Fruit fly (Drosophila melanogaster) whole organism, pupa: ENCODE results near the gene fid.

ENCODE experiments used
- CG10348 ChIP-seq: fragments of 200-800 bp; sonication (Bioruptor generic); IDR thresholded peaks from 2 replicates; pipeline ENCODE4 v1.3.6; 2022; ENCODE audit warnings: missing biosample characterization, missing genetic modification characterization
- CG12605 ChIP-seq: fragments of 200-800 bp; sonication (Bioruptor generic); IDR thresholded peaks from 2 replicates; pipeline ENCODE4 v1.3.6; 2022; ENCODE audit warnings: missing biosample characterization, missing genetic modification characterization
- CG13204 ChIP-seq: fragments of 200-800 bp; sonication (Bioruptor generic); optimal IDR thresholded peaks from 2 replicates; lab custom pipeline; 2018; ENCODE audit warnings: missing biosample characterization, mild to moderate bottlenecking, missing genetic modification characterization, moderate library complexity
- CG14655 ChIP-seq: fragments of 200-800 bp; sonication (Bioruptor generic); optimal IDR thresholded peaks from 3 replicates; lab custom pipeline; 2017; ENCODE audit warnings: mild to moderate bottlenecking, missing biosample characterization, missing genetic modification reagents, missing genetic modification characterization
- CG15710 ChIP-seq: fragments of 200-800 bp; sonication (Bioruptor generic); optimal IDR thresholded peaks from 2 replicates; lab custom pipeline; 2018; ENCODE audit warnings: missing biosample characterization, mild to moderate bottlenecking, missing genetic modification characterization, moderate library complexity
- CG17806 ChIP-seq: fragments of 200-800 bp; sonication (Bioruptor generic); optimal IDR thresholded peaks from 2 replicates; lab custom pipeline; 2018; ENCODE audit warnings: missing biosample characterization, mild to moderate bottlenecking, missing genetic modification characterization, moderate library complexity
- CG32121 ChIP-seq: fragments of 200-800 bp; sonication (Bioruptor generic); IDR thresholded peaks from 2 replicates; pipeline ENCODE4 v1.3.6; 2022; ENCODE audit warnings: missing biosample characterization, missing genetic modification characterization
- CG34367 ChIP-seq: fragments of 200-800 bp; sonication (Bioruptor generic); optimal IDR thresholded peaks from 2 replicates; lab custom pipeline; 2018; ENCODE audit warnings: missing biosample characterization, mild to moderate bottlenecking, missing genetic modification characterization
- CG4496 ChIP-seq: fragments of 200-800 bp; sonication (Bioruptor generic); IDR thresholded peaks from 3 replicates; pipeline ENCODE4 v1.3.6; 2022; ENCODE audit warnings: missing biosample characterization, missing genetic modification characterization
- CG8159 ChIP-seq: fragments of 200-800 bp; sonication (Bioruptor generic); optimal IDR thresholded peaks from 3 replicates; lab custom pipeline; 2018; ENCODE audit warnings: missing biosample characterization, mild to moderate bottlenecking, missing genetic modification characterization, moderate library complexity
- CG8301 ChIP-seq: fragments of 200-800 bp; sonication (Bioruptor generic); optimal IDR thresholded peaks from 2 replicates; lab custom pipeline; 2018; ENCODE audit warnings: missing biosample characterization, mild to moderate bottlenecking, missing genetic modification characterization
- CG9948 ChIP-seq: fragments of 200-800 bp; sonication (Bioruptor generic); optimal IDR thresholded peaks from 2 replicates; lab custom pipeline; 2018; ENCODE audit warnings: missing biosample characterization, mild to moderate bottlenecking, missing genetic modification characterization, moderate library complexity
- D1 ChIP-seq: fragments of 200-800 bp; sonication (Bioruptor generic); optimal IDR thresholded peaks from 2 replicates; lab custom pipeline; 2018; ENCODE audit warnings: missing biosample characterization, mild to moderate bottlenecking, missing genetic modification characterization, moderate library complexity
- EcR ChIP-seq: fragments of 200-800 bp; sonication (Bioruptor generic); optimal IDR thresholded peaks from 3 replicates; lab custom pipeline; 2019; ENCODE audit warnings: missing biosample characterization, missing genetic modification characterization, mild to moderate bottlenecking, moderate library complexity, missing genetic modification reagents
- Ets98B ChIP-seq: fragments of 200-800 bp; sonication (Bioruptor generic); IDR thresholded peaks from 2 replicates; pipeline ENCODE4 v1.3.6; 2022; ENCODE audit warnings: missing biosample characterization, missing genetic modification characterization
- Pif1A ChIP-seq: fragments of 200-800 bp; sonication (Bioruptor generic); optimal IDR thresholded peaks from 3 replicates; lab custom pipeline; 2016; ENCODE audit warnings: missing biosample characterization, missing genetic modification characterization
- Pif1B ChIP-seq: fragments of 200-800 bp; sonication (Bioruptor generic); optimal IDR thresholded peaks from 3 replicates; lab custom pipeline; 2016; ENCODE audit warnings: missing biosample characterization, missing genetic modification characterization
- Snoo ChIP-seq: fragments of 200-800 bp; sonication (Bioruptor generic); optimal IDR thresholded peaks from 3 replicates; lab custom pipeline; 2017; ENCODE audit warnings: missing biosample characterization, mild to moderate bottlenecking, missing genetic modification characterization, inconsistent platforms
- fd96Ca ChIP-seq: fragments of 200-800 bp; sonication (Bioruptor generic); IDR thresholded peaks from 3 replicates; pipeline ENCODE4 v1.3.6; 2022; ENCODE audit warnings: missing biosample characterization, missing genetic modification characterization
- gl ChIP-seq: fragments of 200-800 bp; sonication (Bioruptor generic); optimal IDR thresholded peaks from 2 replicates; lab custom pipeline; 2018; ENCODE audit warnings: missing biosample characterization, mild to moderate bottlenecking, missing genetic modification characterization
- rn ChIP-seq: fragments of 200-800 bp; sonication (Bioruptor generic); IDR thresholded peaks from 2 replicates; pipeline ENCODE4 v1.3.6; 2022; ENCODE audit warnings: missing biosample characterization, missing genetic modification characterization

Gene fid

dm6 chr3R:25966944-25967343 is 2.9 kb upstream of the fid start:
- no peak for TF ChIP-seq CG15710 (tag; lab: Kevin White, UChicago)
- no peak for TF ChIP-seq gl
- TF ChIP-seq D1 (tag; lab: Kevin White, UChicago) = no peak
- TF ChIP-seq Ets98B (GFP tag; lab: Robert Waterston, UW) = no peak
- no peak for TF ChIP-seq fd96Ca
- TF ChIP-seq Pif1A = no peak
- no peak for TF ChIP-seq CG8159 (tag; lab: Kevin White, UChicago)
- no peak for TF ChIP-seq rn
- TF ChIP-seq CG12605 = no peak
- no peak for TF ChIP-seq CG8301 (tag; lab: Kevin White, UChicago)
- TF ChIP-seq Snoo (tag; lab: Kevin White, UChicago) = no peak
- TF ChIP-seq CG17806 = no peak

DNA sequence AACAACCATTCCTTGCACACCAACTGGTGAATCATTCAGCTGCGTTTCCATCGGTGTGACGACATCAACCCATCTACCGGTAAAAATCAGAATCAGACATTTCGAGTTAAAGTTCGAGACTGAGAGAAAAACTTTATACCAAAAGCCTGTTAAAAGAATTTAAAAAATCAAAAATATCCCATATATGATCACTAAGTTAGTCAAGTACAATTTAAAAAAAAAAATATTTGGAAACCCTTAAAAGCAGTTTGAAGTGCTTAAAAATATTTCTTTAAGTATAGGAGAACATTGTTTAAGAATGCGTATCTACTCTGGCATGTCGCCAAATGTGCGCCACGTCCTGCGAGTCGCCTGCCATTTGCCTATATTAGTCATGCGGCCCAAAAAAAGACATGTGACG is 1.4 kb upstream of the fid start:
- TF ChIP-seq CG8301 (tag; lab: Kevin White, UChicago) (no peak), CG4496 (GFP tag; lab: Robert Waterston, UW) (no peak), CG32121 (no peak), gl (no peak), Pif1A (no peak), Pif1B (GFP tag; lab: Kevin White, UChicago) (no peak), Snoo (tag; lab: Kevin White, UChicago) (no peak), fd96Ca (no peak), CG14655 (no peak), CG17806 (no peak), D1 (tag; lab: Kevin White, UChicago) (no peak), rn (no peak)

DNA sequence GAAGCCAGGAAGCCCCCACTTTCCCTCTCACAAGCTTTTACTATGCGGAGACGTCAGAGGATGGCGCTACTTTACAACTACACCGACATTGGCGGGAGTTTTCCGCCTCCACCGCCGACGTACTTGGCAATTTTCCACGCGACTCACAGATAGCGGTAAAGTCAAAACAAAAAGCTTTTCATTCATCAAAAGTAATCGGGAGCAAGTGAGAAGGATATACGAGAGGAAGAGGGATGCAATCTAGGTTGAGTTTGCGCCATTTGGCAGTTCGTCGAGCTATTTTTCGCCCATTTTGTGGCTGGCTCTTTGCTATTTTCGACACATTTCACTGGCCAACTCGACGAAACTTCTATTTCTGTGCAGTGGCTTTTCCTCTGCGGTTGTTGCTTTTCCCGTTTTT is 965 bp upstream of the fid start:
- TF ChIP-seq CG32121 (no peak), CG8301 (tag; lab: Kevin White, UChicago) (no peak), D1 (tag; lab: Kevin White, UChicago) (no peak), Snoo (tag; lab: Kevin White, UChicago) (no peak), CG13204 (GFP tag; lab: Kevin White, UChicago) (no peak), Pif1A (no peak), Pif1B (GFP tag; lab: Kevin White, UChicago) (no peak), CG34367 (tag; lab: Kevin White, UChicago) (no peak), CG10348 (no peak), CG15710 (tag; lab: Kevin White, UChicago) (no peak)

dm6 chr3R:25982734-25983133 is 12.9 kb downstream of the fid start, which contains the start of gene Nf1:
Gene Nf1, plus strand, starts transcription at chr3R:25983013.
- TF ChIP-seq CG12605 = no peak
- no peak for TF ChIP-seq CG4496 (GFP tag; lab: Robert Waterston, UW)
- TF ChIP-seq CG17806 = no peak
- no peak for TF ChIP-seq CG34367 (tag; lab: Kevin White, UChicago)
- no peak for TF ChIP-seq Pif1B (GFP tag; lab: Kevin White, UChicago)
- TF ChIP-seq Pif1A = no peak
- no peak for TF ChIP-seq rn
- TF ChIP-seq fd96Ca = no peak
- TF ChIP-seq CG8159 (tag; lab: Kevin White, UChicago) = no peak
- TF ChIP-seq CG32121 = no peak
- no peak for TF ChIP-seq CG9948 (tag; lab: Kevin White, UChicago)
- no peak for TF ChIP-seq D1 (tag; lab: Kevin White, UChicago)
- no peak for TF ChIP-seq EcR (GFP tag; lab: Kevin White, UChicago)
- no peak for TF ChIP-seq Ets98B (GFP tag; lab: Robert Waterston, UW)
- TF ChIP-seq CG13204 (GFP tag; lab: Kevin White, UChicago) = no peak

DNA sequence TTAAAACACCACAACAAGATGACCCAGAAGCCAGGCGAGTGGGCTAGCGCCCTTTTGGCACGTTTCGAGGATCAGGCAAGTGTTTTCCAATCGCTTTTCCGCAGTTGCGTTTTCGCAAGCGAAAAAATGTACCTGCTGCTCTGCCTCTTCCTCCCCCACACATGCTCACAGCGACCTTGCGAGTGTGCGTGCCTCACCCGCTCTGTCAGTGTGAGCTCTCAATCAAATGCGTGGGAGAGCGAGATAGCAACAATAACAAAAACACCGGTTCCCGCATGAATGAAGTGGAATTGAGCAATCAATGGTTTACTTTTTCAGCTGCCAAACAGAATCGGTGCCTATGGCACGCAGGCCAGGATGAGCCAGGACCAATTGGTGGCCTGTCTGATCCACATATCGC is 13.4 kb downstream of the fid start:
- no peak for TF ChIP-seq CG34367 (tag; lab: Kevin White, UChicago)
- no peak for TF ChIP-seq CG8301 (tag; lab: Kevin White, UChicago)
- no peak for TF ChIP-seq CG9948 (tag; lab: Kevin White, UChicago)
- no peak for TF ChIP-seq CG13204 (GFP tag; lab: Kevin White, UChicago)

DNA sequence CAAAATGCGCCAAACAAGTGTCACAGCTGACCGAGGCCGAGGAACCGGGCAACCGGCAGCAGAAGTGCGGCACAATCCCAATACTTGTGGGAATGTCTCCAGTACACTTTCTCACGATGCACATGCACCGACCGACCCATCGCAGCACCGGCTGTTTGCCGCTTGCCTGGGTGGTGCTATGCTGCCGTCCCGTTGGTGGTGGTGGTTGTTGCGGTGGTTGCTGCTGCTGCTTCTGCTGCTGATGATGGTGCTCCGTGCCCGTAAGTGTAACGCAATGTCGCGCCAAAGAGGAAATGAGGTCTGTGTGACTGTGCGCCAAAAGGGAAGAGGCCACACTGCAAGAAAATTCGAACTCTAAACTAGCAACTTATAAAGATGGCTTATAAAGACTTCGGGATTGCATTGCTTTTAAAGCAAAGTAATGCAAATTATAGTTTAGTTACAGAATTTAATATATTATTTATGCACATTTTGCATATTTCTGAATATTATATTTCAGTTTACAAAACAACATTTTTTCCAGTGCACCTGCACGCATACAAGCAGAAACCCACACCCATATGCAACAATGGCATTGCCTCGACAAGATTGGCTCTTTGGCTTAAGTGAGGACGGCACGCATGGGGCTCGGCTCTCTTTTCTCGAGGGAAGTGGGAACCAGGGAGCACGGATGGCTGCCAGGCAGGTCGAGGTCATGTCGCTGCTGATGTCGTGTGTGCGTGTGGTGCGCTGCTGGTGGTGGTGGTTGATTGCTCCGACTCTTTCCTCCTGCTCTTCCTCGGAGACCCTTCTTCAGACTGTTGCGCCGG is 26.5 kb downstream of the fid start, which contains the start of gene CG43116:
Gene CG43116 (minus strand): TSS at position 800 of the 809 bp plus-strand sequence.
- peak; percentile 69; the same call in 1 of the 2 replicates for TF ChIP-seq CG32121
- peak; percentile 76 for TF ChIP-seq EcR (GFP tag; lab: Kevin White, UChicago)
- TF ChIP-seq fd96Ca = peak; percentile 83
- peak; percentile 91 for TF ChIP-seq CG13204 (GFP tag; lab: Kevin White, UChicago)
- TF ChIP-seq CG10348 = 0 out of 2 replicates have a peak, but pooled peaks have one; percentile 12
- TF ChIP-seq CG8301 (tag; lab: Kevin White, UChicago) = no peak
- TF ChIP-seq Pif1A = peak; percentile 93
- TF ChIP-seq CG15710 (tag; lab: Kevin White, UChicago) = peak; percentile 96
- TF ChIP-seq Ets98B (GFP tag; lab: Robert Waterston, UW) = peak; percentile 73; the same call in 1 of the 2 replicates
- peak; percentile 75 for TF ChIP-seq CG12605
- TF ChIP-seq CG9948 (tag; lab: Kevin White, UChicago) = peak; percentile 97
- TF ChIP-seq CG34367 (tag; lab: Kevin White, UChicago) = peak; percentile 96
- TF ChIP-seq D1 (tag; lab: Kevin White, UChicago) = peak; percentile 82
- peak; percentile 81 for TF ChIP-seq rn
- TF ChIP-seq Pif1B (GFP tag; lab: Kevin White, UChicago) = peak; percentile 94
- TF ChIP-seq gl = peak; percentile 84
- peak; percentile 55; the same call in 1 of the 3 replicates for TF ChIP-seq CG4496 (GFP tag; lab: Robert Waterston, UW)
- TF ChIP-seq Snoo (tag; lab: Kevin White, UChicago) = peak; percentile 93
- TF ChIP-seq CG8159 (tag; lab: Kevin White, UChicago) = peak; percentile 98
- no peak for TF ChIP-seq CG14655
- peak; percentile 97 for TF ChIP-seq CG17806
